Fruit fly (Drosophila melanogaster): ENCODE data around the gene CG42638.
"Not testable (repeated sequence)": the region's sequence is repeated elsewhere in the genome, so short reads cannot be mapped to it uniquely, and the experiment has no call there.

dm6 chr3L:19718228-19718627 lies 31.3 kb downstream of the CG42638 start, which contains the start of gene Trpml:
- not testable (repeated sequence) for TF ChIP-seq CG7045 (GFP tag; optimal IDR thresholded peaks at IDR 0.05); CG1620 (GFP tag; optimal IDR thresholded peaks at IDR 0.05); cnc (optimal IDR thresholded peaks at IDR 0.05); kay (GFP tag; ENCODE audit: borderline replicate concordance); Clk (GFP tag; optimal IDR thresholded peaks at IDR 0.05); CG7101 (tag; optimal IDR thresholded peaks at IDR 0.05); CG33017 (tag; optimal IDR thresholded peaks at IDR 0.05); pad (GFP tag; optimal IDR thresholded peaks at IDR 0.05); toe (GFP tag; optimal IDR thresholded peaks at IDR 0.05); tj (GFP tag; optimal IDR thresholded peaks at IDR 0.05); cic (GFP tag; optimal IDR thresholded peaks at IDR 0.05)
